Fruit fly (Drosophila melanogaster) whole organism, adult: ENCODE measurements around the gene topi.

Source experiments
- CG33017 ChIP-seq: fragments of 200-800 bp; sonication (Bioruptor generic); optimal IDR thresholded peaks from 2 replicates; lab custom pipeline; 2018; ENCODE audit warnings: missing biosample characterization, mild to moderate bottlenecking, missing genetic modification characterization, moderate library complexity
- Clk ChIP-seq: fragments of 200-800 bp; sonication (Bioruptor generic); optimal IDR thresholded peaks from 2 replicates; lab custom pipeline; 2017; ENCODE audit warnings: missing biosample characterization, missing genetic modification characterization
- Crg-1 ChIP-seq: fragments of 200-800 bp; sonication (Bioruptor generic); optimal IDR thresholded peaks from 2 replicates; lab custom pipeline; 2016; ENCODE audit warnings: missing biosample characterization, missing genetic modification characterization
- Hr96 ChIP-seq: fragments of 200-800 bp; sonication (Bioruptor generic); optimal IDR thresholded peaks from 2 replicates; lab custom pipeline; 2016; ENCODE audit warnings: missing biosample characterization, missing genetic modification characterization
- Mnt ChIP-seq: fragments of 200-800 bp; sonication (Bioruptor generic); optimal IDR thresholded peaks from 2 replicates; lab custom pipeline; 2016; ENCODE audit warnings: missing biosample characterization, mild to moderate bottlenecking, missing genetic modification characterization
- bab1 ChIP-seq: fragments of 200-800 bp; sonication (Bioruptor generic); optimal IDR thresholded peaks from 3 replicates; lab custom pipeline; 2019; ENCODE audit warnings: missing biosample characterization, mild to moderate bottlenecking, missing genetic modification characterization, moderate library complexity
- cnc ChIP-seq, 2 experiments: fragments of >200 bp; optimal IDR thresholded peaks; 2 replicates each; lab custom pipeline; 2017
- kay ChIP-seq: fragments of 200-800 bp; sonication (Bioruptor generic); peaks from one replicate; lab custom pipeline; 2016; ENCODE audit warnings: missing biosample characterization, missing genetic modification characterization, borderline replicate concordance
- pad ChIP-seq: fragments of 200-800 bp; sonication (Bioruptor generic); optimal IDR thresholded peaks from 3 replicates; lab custom pipeline; 2017; ENCODE audit warnings: missing biosample characterization, missing genetic modification characterization, mild to moderate bottlenecking, moderate library complexity, missing genetic modification reagents
- tj ChIP-seq: fragments of 200-800 bp; sonication (Bioruptor generic); optimal IDR thresholded peaks from 3 replicates; lab custom pipeline; 2017; ENCODE audit warnings: missing biosample characterization, mild to moderate bottlenecking, missing genetic modification characterization, moderate library complexity
- toe ChIP-seq: fragments of 200-800 bp; sonication (Bioruptor generic); optimal IDR thresholded peaks from 2 replicates; lab custom pipeline; 2016; ENCODE audit warnings: missing biosample characterization, missing genetic modification characterization

DNA sequence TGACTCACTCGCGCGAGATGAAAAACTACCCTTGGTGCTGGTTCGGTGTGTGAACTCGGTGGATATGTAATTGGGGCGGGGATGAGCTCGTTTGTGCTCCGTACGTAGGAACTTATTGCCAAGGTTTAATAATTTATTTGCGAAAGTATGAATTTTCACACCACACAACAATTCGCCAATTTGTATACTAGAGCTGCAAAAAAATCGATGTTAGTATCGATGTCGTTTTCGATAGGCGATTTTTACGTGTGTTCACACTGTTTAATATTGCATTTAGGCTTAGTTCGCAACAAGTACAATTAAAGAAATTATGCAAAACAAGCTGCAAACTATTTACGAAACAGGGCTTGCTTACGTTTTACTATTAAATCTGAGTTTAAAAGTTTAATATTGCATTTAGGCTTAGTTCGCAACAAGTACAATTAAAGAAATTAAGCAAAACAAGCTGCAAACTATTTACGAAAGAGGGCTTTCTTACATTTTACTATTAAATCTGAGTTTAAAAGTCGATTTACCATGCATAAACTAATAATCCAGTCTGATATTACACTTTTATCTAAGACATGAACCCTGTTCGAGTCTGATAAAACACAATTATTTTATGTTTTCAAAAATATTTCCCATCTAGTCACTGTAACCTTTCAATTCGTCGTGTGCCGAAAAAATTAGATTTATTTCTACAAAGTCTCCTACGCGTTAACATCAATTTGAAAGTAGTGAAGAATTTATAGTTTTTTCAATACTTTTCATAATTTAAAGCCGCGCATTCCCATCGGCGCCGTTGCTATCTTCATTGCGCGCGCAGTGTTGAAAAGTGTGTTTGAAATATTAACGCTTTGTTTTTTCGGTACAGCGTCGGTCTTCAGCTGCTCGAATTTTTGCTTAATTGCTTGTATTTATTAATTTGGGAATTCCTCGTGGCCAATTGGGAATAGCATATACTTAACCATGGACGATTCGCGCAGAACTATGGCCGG lies 11.7 kb upstream of the topi start, which contains the start of the genes Snap24 and CG8478:
- TF ChIP-seq tj = peak; percentile 0
- TF ChIP-seq bab1 (GFP tag; lab: Kevin White, UChicago) = peak; percentile 9
- TF ChIP-seq toe (GFP tag; lab: Kevin White, UChicago) = no peak
- TF ChIP-seq Crg-1 (GFP tag; lab: Kevin White, UChicago) = no peak
- TF ChIP-seq CG33017 (tag; lab: Kevin White, UChicago) = no peak
- TF ChIP-seq kay = no peak
- TF ChIP-seq pad (GFP tag; lab: Kevin White, UChicago) = peak; percentile 51
- TF ChIP-seq Hr96 (GFP tag; lab: Kevin White, UChicago) = no peak
- no peak for TF ChIP-seq Clk (GFP tag; lab: Kevin White, UChicago)
- peak; percentile 25 for TF ChIP-seq Mnt (GFP tag; lab: Kevin White, UChicago)
- no peak for TF ChIP-seq cnc (optimal IDR thresholded peaks at IDR 0.05; lab: Kevin White, UChicago)
